Worm (Caenorhabditis elegans) whole organism, L2 larva: ENCODE measurements around the gene W04E12.5.

Experiments
- C34F6.9 ChIP-seq: fragments of 150-350 bp; optimal IDR thresholded peaks from 2 replicates; lab custom pipeline; 2014; ENCODE audit warnings: missing biosample characterization, missing genetic modification characterization
- F13H6.1 ChIP-seq: sonication (generic microtip); optimal IDR thresholded peaks from 2 replicates; lab custom pipeline; 2016; ENCODE audit warnings: missing genetic modification characterization, missing compliant biosample characterization
- R02D3.7 ChIP-seq: fragments of 150-350 bp; optimal IDR thresholded peaks from 2 replicates; lab custom pipeline; 2014; ENCODE audit warnings: missing biosample characterization, missing genetic modification characterization
- Y55F3AM.14 ChIP-seq: fragments of 200-800 bp; sonication (Bioruptor generic); optimal IDR thresholded peaks from 2 replicates; lab custom pipeline; 2018; ENCODE audit warnings: mild to moderate bottlenecking, missing genetic modification characterization, missing compliant biosample characterization
- ZK546.5 ChIP-seq: sonication (generic microtip); optimal IDR thresholded peaks from 2 replicates; lab custom pipeline; 2017; ENCODE audit warnings: missing biosample characterization, missing genetic modification characterization
- alr-1 ChIP-seq: fragments of 150-350 bp; optimal IDR thresholded peaks from 2 replicates; lab custom pipeline; 2014; ENCODE audit warnings: missing biosample characterization, missing genetic modification characterization
- ama-1 ChIP-seq: fragments of 150-350 bp; optimal IDR thresholded peaks from 2 replicates; lab custom pipeline; 2018; ENCODE audit warnings: inconsistent platforms
- blmp-1 ChIP-seq: sonication (generic microtip); optimal IDR thresholded peaks from 2 replicates; lab custom pipeline; 2017; ENCODE audit warnings: missing genetic modification characterization, mild to moderate bottlenecking, missing compliant biosample characterization, antibody characterized with exemption, moderate library complexity; ENCODE audit not compliant: insufficient read depth
- ceh-16 ChIP-seq: fragments of 150-350 bp; optimal IDR thresholded peaks from 2 replicates; lab custom pipeline; 2014; ENCODE audit warnings: missing biosample characterization, missing genetic modification characterization
- crh-2 ChIP-seq: sonication (generic microtip); optimal IDR thresholded peaks from 2 replicates; lab custom pipeline; 2017; ENCODE audit warnings: missing biosample characterization, missing genetic modification characterization
- dmd-4 ChIP-seq: sonication (generic microtip); optimal IDR thresholded peaks from 2 replicates; lab custom pipeline; 2017; ENCODE audit warnings: missing biosample characterization, missing genetic modification characterization
- egl-27 ChIP-seq: sonication (generic microtip); optimal IDR thresholded peaks from 3 replicates; lab custom pipeline; 2017; ENCODE audit warnings: missing biosample characterization, missing genetic modification reagents, missing genetic modification characterization
- elt-1 ChIP-seq: fragments of 150-350 bp; optimal IDR thresholded peaks from 2 replicates; lab custom pipeline; 2014; ENCODE audit warnings: missing biosample characterization, missing genetic modification characterization
- fos-1 ChIP-seq: fragments of 150-350 bp; optimal IDR thresholded peaks from 2 replicates; lab custom pipeline; 2014; ENCODE audit warnings: missing biosample characterization, missing genetic modification characterization
- lin-11 ChIP-seq: fragments of 150-350 bp; sonication (generic microtip); optimal IDR thresholded peaks from 2 replicates; lab custom pipeline; 2014; ENCODE audit warnings: missing biosample characterization, missing genetic modification characterization, inconsistent platforms, mixed read lengths
- lin-39 ChIP-seq: fragments of 150-350 bp; optimal IDR thresholded peaks from 2 replicates; lab custom pipeline; 2014; ENCODE audit warnings: missing biosample characterization, missing genetic modification reagents, missing genetic modification characterization
- lsy-2 ChIP-seq, 2 experiments: fragments of 150-350 bp in 1 of 2; sonication (generic microtip) in 1 of 2; optimal IDR thresholded peaks; 2 replicates each; lab custom pipeline; 2014 to 2017; ENCODE audit warnings: missing biosample characterization in 2 of 2, missing genetic modification characterization in 2 of 2
- mab-5 ChIP-seq: fragments of 150-350 bp; optimal IDR thresholded peaks from 2 replicates; lab custom pipeline; 2014; ENCODE audit warnings: missing biosample characterization, missing genetic modification characterization
- mdl-1 ChIP-seq, 2 experiments: fragments of 150-350 bp in 1 of 2; sonication (generic microtip) in 1 of 2; optimal IDR thresholded peaks; 2 replicates each; lab custom pipeline; 2017; ENCODE audit warnings: missing biosample characterization in 2 of 2, missing genetic modification characterization in 2 of 2
- nhr-12 ChIP-seq: fragments of 150-350 bp; optimal IDR thresholded peaks from 2 replicates; lab custom pipeline; 2014; ENCODE audit warnings: missing biosample characterization, missing genetic modification characterization
- nhr-129 ChIP-seq: fragments of 150-350 bp; optimal IDR thresholded peaks from 2 replicates; lab custom pipeline; 2014; ENCODE audit warnings: missing biosample characterization, missing genetic modification characterization
- nhr-23 ChIP-seq: fragments of 150-350 bp; optimal IDR thresholded peaks from 2 replicates; lab custom pipeline; 2014; ENCODE audit warnings: missing biosample characterization, missing genetic modification reagents, missing genetic modification characterization
- nhr-237 ChIP-seq: fragments of 150-350 bp; optimal IDR thresholded peaks from 2 replicates; lab custom pipeline; 2014; ENCODE audit warnings: missing biosample characterization, missing genetic modification characterization
- nhr-6 ChIP-seq: fragments of 150-350 bp; optimal IDR thresholded peaks from 2 replicates; lab custom pipeline; 2014; ENCODE audit warnings: missing biosample characterization, missing genetic modification characterization
- peb-1 ChIP-seq: fragments of 150-350 bp; optimal IDR thresholded peaks from 2 replicates; lab custom pipeline; 2014; ENCODE audit warnings: missing biosample characterization, missing genetic modification characterization
- sem-4 ChIP-seq: fragments of 150-350 bp; optimal IDR thresholded peaks from 2 replicates; lab custom pipeline; 2014; ENCODE audit warnings: missing biosample characterization, missing genetic modification reagents, missing genetic modification characterization
- skn-1 ChIP-seq: sonication (generic microtip); optimal IDR thresholded peaks from 2 replicates; lab custom pipeline; 2017; ENCODE audit warnings: missing biosample characterization, missing genetic modification characterization
- sma-3 ChIP-seq: sonication (generic microtip); optimal IDR thresholded peaks from 2 replicates; lab custom pipeline; 2016; ENCODE audit warnings: missing genetic modification reagents, missing genetic modification characterization, missing compliant biosample characterization
- sma-9 ChIP-seq, 2 experiments: fragments of 150-350 bp in 1 of 2; sonication (generic microtip) in 1 of 2; optimal IDR thresholded peaks; 2 replicates each; lab custom pipeline; 2014 to 2016; ENCODE audit warnings: missing genetic modification characterization in 2 of 2, mild to moderate bottlenecking in 1 of 2, missing biosample characterization in 1 of 2, missing compliant biosample characterization in 1 of 2, missing genetic modification reagents in 1 of 2, moderate library complexity in 1 of 2
- snpc-4 ChIP-seq: fragments of 150-350 bp; optimal IDR thresholded peaks from 2 replicates; lab custom pipeline; 2014; ENCODE audit warnings: missing biosample characterization, missing genetic modification characterization
- unc-39 ChIP-seq: fragments of 150-350 bp; optimal IDR thresholded peaks from 2 replicates; lab custom pipeline; 2014; ENCODE audit warnings: missing biosample characterization, missing genetic modification characterization
- ztf-1 ChIP-seq: fragments of 200-800 bp; sonication (Bioruptor generic); conservative IDR thresholded peaks from 2 replicates; pipeline ENCODE4 v1.3.6; 2022; ENCODE audit warnings: missing genetic modification characterization, missing compliant biosample characterization
- ztf-11 ChIP-seq: sonication (generic microtip); optimal IDR thresholded peaks from 2 replicates; lab custom pipeline; 2017; ENCODE audit warnings: missing biosample characterization, missing genetic modification characterization

The W04E12.5 gene

DNA sequence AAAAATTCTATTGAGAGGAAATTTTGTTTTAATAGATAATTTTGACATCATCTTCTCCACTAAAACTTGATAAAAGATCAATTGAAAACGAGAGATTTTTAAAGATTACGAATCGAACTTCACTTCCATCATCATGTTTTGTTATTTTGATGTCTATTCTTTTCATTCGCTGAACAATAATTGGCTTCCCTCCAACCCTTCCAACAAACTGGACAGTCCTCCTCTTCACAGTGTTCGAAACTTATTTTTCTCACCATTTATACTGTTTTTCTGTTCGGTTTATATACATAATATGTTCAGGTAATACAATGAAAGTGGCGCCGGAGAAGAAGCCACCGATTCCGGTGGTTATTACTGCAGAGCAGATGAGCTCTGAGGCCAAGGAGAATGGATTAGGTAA is 14.8 kb downstream of the W04E12.5 start, which contains the start of gene M162.5:
M162.5 (plus strand) TSS at position 301 of the 400 bp plus-strand sequence.
- no peak for TF ChIP-seq egl-27 (tag; lab: Kevin White, UChicago)
- no peak for TF ChIP-seq alr-1 (tag; lab: Kevin White, UChicago)
- TF ChIP-seq blmp-1 (tag; lab: Kevin White, UChicago): no peak
- TF ChIP-seq fos-1 (tag; lab: Kevin White, UChicago): no peak
- TF ChIP-seq dmd-4 (tag; lab: Kevin White, UChicago): no peak
- TF ChIP-seq mdl-1 (tag; optimal IDR thresholded peaks at IDR 0.05; lab: Kevin White, UChicago): no peak
- no peak for TF ChIP-seq R02D3.7 (tag; lab: Kevin White, UChicago)
- no peak for TF ChIP-seq ZK546.5 (tag; lab: Kevin White, UChicago)

DNA sequence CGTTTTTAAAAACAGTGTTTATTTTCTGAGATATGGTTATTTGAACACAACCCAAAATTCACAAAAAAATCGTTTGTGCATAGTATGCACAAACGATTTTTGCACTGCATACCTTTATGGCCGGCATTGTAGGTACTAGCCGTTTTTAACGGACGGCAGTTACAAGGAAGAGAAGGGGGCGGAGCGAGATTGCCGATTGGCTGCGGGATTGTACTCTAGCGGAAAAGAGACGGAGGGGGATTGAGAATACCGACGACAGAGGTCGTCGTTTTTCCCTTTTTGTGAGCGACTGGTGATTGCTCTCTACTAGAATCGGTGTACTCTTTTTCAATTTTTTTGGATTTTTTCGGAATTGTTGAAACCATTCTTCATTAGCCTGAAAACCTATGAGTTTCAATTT is 21.8 kb downstream of the W04E12.5 start:
- no peak for TF ChIP-seq skn-1 (tag; lab: Kevin White, UChicago)
- no peak for TF ChIP-seq sma-9 (GFP tag; optimal IDR thresholded peaks at IDR 0.05; lab: Kevin White, UChicago)
- no peak for TF ChIP-seq sma-9 (tag; optimal IDR thresholded peaks at IDR 0.05; lab: Kevin White, UChicago)
- no peak for TF ChIP-seq Y55F3AM.14 (GFP tag; lab: Kevin White, UChicago)
- no peak for TF ChIP-seq ceh-16 (tag; lab: Kevin White, UChicago)
- no peak for TF ChIP-seq lsy-2 (tag; optimal IDR thresholded peaks at IDR 0.05; lab: Kevin White, UChicago)
- TF ChIP-seq nhr-23 (tag; lab: Kevin White, UChicago): no peak
- no peak for TF ChIP-seq blmp-1 (tag; lab: Kevin White, UChicago)
- TF ChIP-seq fos-1 (tag; lab: Kevin White, UChicago): no peak
- no peak for TF ChIP-seq snpc-4 (tag; lab: Kevin White, UChicago)
- TF ChIP-seq peb-1 (tag; lab: Kevin White, UChicago): no peak
- no peak for TF ChIP-seq C34F6.9 (tag; lab: Kevin White, UChicago)
- TF ChIP-seq mdl-1 (tag; optimal IDR thresholded peaks at IDR 0.05; lab: Kevin White, UChicago): no peak
- TF ChIP-seq unc-39 (tag; lab: Kevin White, UChicago): no peak
- TF ChIP-seq nhr-237 (tag; lab: Kevin White, UChicago): no peak
- TF ChIP-seq sma-3 (GFP tag; lab: Kevin White, UChicago): no peak
- no peak for TF ChIP-seq nhr-12 (tag; lab: Kevin White, UChicago)

DNA sequence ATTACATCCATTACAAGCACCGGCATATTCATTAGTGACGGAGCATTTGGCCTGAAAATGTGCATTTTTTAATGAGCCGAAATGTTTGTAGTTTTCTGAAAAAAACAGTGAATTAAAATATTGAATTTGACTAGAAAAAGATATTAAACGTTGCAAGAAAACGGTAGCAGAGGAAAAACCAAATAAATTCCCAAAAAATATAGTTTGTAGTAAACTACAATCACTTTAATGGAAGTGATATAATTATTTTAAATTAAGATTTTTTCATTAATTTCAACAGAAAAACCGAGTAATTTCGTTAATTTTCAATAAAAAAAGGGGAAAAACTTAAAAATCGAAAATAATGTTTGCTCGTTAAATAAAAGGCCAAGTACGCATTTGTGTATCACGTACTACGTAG is 25.7 kb downstream of the W04E12.5 start, which contains the start of gene M162.15:
M162.15 (minus strand) TSS at position 101 of the 400 bp plus-strand sequence.
- no peak for TF ChIP-seq ama-1 (lab: Kevin White, UChicago)
- TF ChIP-seq lin-11: no peak
- TF ChIP-seq blmp-1 (tag; lab: Kevin White, UChicago): no peak
- no peak for TF ChIP-seq ztf-11
- no peak for TF ChIP-seq mab-5 (tag; lab: Kevin White, UChicago)

DNA sequence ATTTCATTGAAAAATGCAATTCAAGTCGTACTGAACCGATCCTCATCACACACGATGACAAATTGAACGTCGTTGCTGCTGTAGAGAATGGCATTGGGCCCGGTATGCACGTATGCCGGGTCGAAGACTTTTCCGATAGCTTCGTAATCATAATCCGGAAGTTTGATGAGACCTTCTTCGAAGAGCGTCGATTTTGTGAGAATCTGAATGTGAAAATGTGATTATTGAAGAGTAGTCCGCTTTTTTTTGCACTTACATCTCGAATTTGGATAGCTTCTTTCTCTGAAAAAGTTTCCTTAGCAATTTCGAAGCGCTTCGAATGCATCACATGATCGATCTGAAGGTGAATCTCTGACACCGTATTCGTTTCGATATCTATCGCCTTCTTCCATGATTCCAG is 31.3 kb downstream of the W04E12.5 start, which contains the start of gene fbxa-118:
fbxa-118 (minus strand) TSS at position 101 of the 400 bp plus-strand sequence.
- no peak for TF ChIP-seq crh-2
- no peak for TF ChIP-seq nhr-6 (tag; lab: Kevin White, UChicago)

DNA sequence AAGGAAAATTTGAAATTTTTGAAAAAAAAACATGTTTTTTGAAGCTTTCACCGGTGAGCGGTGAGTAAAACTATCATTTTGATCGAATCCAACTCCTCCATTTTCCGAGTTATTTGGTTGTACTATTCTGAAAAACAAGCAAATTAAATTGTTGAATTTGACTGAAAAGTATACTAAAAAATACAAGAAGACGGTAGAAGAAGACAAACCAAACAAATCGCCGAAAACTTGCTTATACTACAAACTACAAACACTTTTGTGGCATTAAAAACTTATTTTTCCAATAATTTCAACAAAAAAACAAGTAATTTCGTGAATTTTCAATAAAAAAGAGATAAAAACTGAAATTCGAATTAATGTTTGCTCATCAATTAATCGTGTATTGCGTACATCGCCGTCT is 32.7 kb downstream of the W04E12.5 start, which contains the start of gene fbxa-194:
fbxa-194 (minus strand) TSS at position 101 of the 400 bp plus-strand sequence.
- TF ChIP-seq sem-4 (tag; lab: Kevin White, UChicago): no peak
- TF ChIP-seq nhr-237 (tag; lab: Kevin White, UChicago): no peak
- no peak for TF ChIP-seq elt-1 (tag; lab: Kevin White, UChicago)
- TF ChIP-seq lsy-2 (tag; optimal IDR thresholded peaks at IDR 0.05; lab: Kevin White, UChicago): no peak
- TF ChIP-seq nhr-129 (tag; lab: Kevin White, UChicago): no peak
- TF ChIP-seq lin-39 (tag; lab: Kevin White, UChicago): no peak
- no peak for TF ChIP-seq nhr-6 (tag; lab: Kevin White, UChicago)
- no peak for TF ChIP-seq nhr-23 (tag; lab: Kevin White, UChicago)
- TF ChIP-seq F13H6.1 (tag; lab: Kevin White, UChicago): no peak
- TF ChIP-seq ztf-1 (GFP tag; lab: Robert Waterston, UW): no peak
- TF ChIP-seq peb-1 (tag; lab: Kevin White, UChicago): no peak
- TF ChIP-seq snpc-4 (tag; lab: Kevin White, UChicago): no peak
- TF ChIP-seq ama-1 (lab: Kevin White, UChicago): no peak
- no peak for TF ChIP-seq ceh-16 (tag; lab: Kevin White, UChicago)
- TF ChIP-seq crh-2: no peak
- TF ChIP-seq alr-1 (tag; lab: Kevin White, UChicago): no peak
- TF ChIP-seq lin-11: no peak
- TF ChIP-seq nhr-12 (tag; lab: Kevin White, UChicago): no peak
- TF ChIP-seq dmd-4 (tag; lab: Kevin White, UChicago): no peak
- no peak for TF ChIP-seq fos-1 (tag; lab: Kevin White, UChicago)
